Fruit fly (Drosophila melanogaster) whole organism, embryonic: ENCODE measurements around the gene CG34149.

Experiments used
- CG12391 ChIP-seq: fragments of 200-800 bp; sonication (Bioruptor generic); optimal IDR thresholded peaks from 3 replicates; lab custom pipeline; 2018; ENCODE audit warnings: missing biosample characterization, mild to moderate bottlenecking, missing genetic modification characterization, moderate library complexity
- CG17912 ChIP-seq: fragments of 200-800 bp; sonication (Bioruptor generic); optimal IDR thresholded peaks from 2 replicates; lab custom pipeline; 2018; ENCODE audit warnings: missing biosample characterization, mild to moderate bottlenecking, missing genetic modification characterization
- GATAe ChIP-seq: fragments of 200-800 bp; sonication (Bioruptor generic); conservative IDR thresholded peaks from 2 replicates; pipeline ENCODE4 v1.3.6; 2022; ENCODE audit warnings: missing biosample characterization, missing genetic modification characterization
- fd96Cb ChIP-seq: fragments of 200-800 bp; sonication (Bioruptor generic); optimal IDR thresholded peaks from 2 replicates; lab custom pipeline; 2018; ENCODE audit warnings: missing biosample characterization, mild to moderate bottlenecking, missing genetic modification characterization, moderate library complexity
- jing ChIP-seq: fragments of 200-800 bp; sonication (Bioruptor generic); optimal IDR thresholded peaks from 2 replicates; lab custom pipeline; 2018; ENCODE audit warnings: missing biosample characterization, mild to moderate bottlenecking, missing genetic modification characterization
- vvl ChIP-seq: fragments of 200-800 bp; sonication (Bioruptor generic); IDR thresholded peaks from 2 replicates; pipeline ENCODE4 v1.3.6; 2022; ENCODE audit warnings: missing biosample characterization, missing genetic modification characterization

- TF ChIP-seq fd96Cb, result no peak
- no peak for TF ChIP-seq CG17912 (GFP tag; lab: Kevin White, UChicago)
- no peak for TF ChIP-seq GATAe (GFP tag; lab: Robert Waterston, UW)
- TF ChIP-seq CG12391 (tag; lab: Kevin White, UChicago), result no peak
- TF ChIP-seq jing, result no peak
- no peak for TF ChIP-seq vvl (GFP tag; lab: Robert Waterston, UW)
Observed at dm6 chr3R:22334050-22334449, 45.9 kb upstream of the CG34149 start, which contains the start of gene CG5391.
